Fruit fly (Drosophila melanogaster) whole organism, prepupa: ENCODE data around the gene DnaJ-1.

ENCODE experiments used
- CG10631 ChIP-seq: fragments of 200-800 bp; sonication (Bioruptor generic); optimal IDR thresholded peaks from 2 replicates; lab custom pipeline; 2016; ENCODE audit warnings: missing biosample characterization, missing genetic modification characterization
- CG3032 ChIP-seq: fragments of 200-800 bp; optimal IDR thresholded peaks from 2 replicates; lab custom pipeline; 2019; ENCODE audit warnings: missing biosample characterization, mild to moderate bottlenecking, missing genetic modification characterization, moderate library complexity
- CG3919 ChIP-seq: fragments of 200-800 bp; sonication (Bioruptor generic); optimal IDR thresholded peaks from 3 replicates; lab custom pipeline; 2016; ENCODE audit warnings: missing biosample characterization, missing genetic modification characterization
- CG4318 ChIP-seq: fragments of 200-800 bp; sonication (Bioruptor generic); optimal IDR thresholded peaks from 3 replicates; lab custom pipeline; 2017; ENCODE audit warnings: missing biosample characterization, mild to moderate bottlenecking, missing genetic modification characterization
- CG6792 ChIP-seq: fragments of 200-800 bp; sonication (Bioruptor generic); optimal IDR thresholded peaks from 3 replicates; lab custom pipeline; 2016; ENCODE audit warnings: missing biosample characterization, missing genetic modification characterization
- CG6854 ChIP-seq: fragments of 200-800 bp; sonication (Bioruptor generic); optimal IDR thresholded peaks from 2 replicates; lab custom pipeline; 2017; ENCODE audit warnings: missing biosample characterization, mild to moderate bottlenecking, missing genetic modification characterization
- CG7368 ChIP-seq: fragments of 200-800 bp; sonication (Bioruptor generic); optimal IDR thresholded peaks from 3 replicates; lab custom pipeline; 2016; ENCODE audit warnings: missing biosample characterization, missing genetic modification characterization
- Eip78C ChIP-seq: fragments of 200-800 bp; sonication (Bioruptor generic); peaks from one replicate; lab custom pipeline; 2016; ENCODE audit warnings: missing biosample characterization, missing genetic modification characterization
- Ets21C ChIP-seq: fragments of 200-800 bp; sonication (Bioruptor generic); optimal IDR thresholded peaks from 3 replicates; lab custom pipeline; 2016; ENCODE audit warnings: missing biosample characterization, missing genetic modification characterization
- Lpt ChIP-seq: fragments of 200-800 bp; sonication (Bioruptor generic); optimal IDR thresholded peaks from 3 replicates; lab custom pipeline; 2016; ENCODE audit warnings: missing biosample characterization, missing genetic modification characterization
- fkh ChIP-seq: fragments of 200-800 bp; sonication (Bioruptor generic); optimal IDR thresholded peaks from 3 replicates; lab custom pipeline; 2017; ENCODE audit warnings: missing biosample characterization, mild to moderate bottlenecking, missing genetic modification characterization, moderate library complexity
- pdm3 ChIP-seq: fragments of 200-800 bp; sonication (Bioruptor generic); optimal IDR thresholded peaks from 3 replicates; lab custom pipeline; 2016; ENCODE audit warnings: missing biosample characterization, missing genetic modification characterization

DNA sequence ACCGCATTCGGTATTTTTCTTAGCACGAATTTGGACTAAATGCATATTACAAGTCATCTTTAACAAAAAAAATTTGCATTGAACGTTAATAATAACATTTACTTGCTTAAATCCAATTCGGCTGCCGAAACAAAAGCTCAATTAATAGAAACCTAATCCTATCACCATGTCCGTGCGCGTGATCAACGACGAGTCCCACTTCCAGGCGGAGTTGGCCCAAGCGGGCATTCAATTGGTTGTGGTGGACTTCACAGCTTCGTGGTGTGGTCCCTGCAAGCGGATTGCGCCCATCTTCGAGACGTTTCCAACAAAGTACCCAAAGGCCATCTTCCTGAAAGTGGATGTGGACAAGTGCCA, 13.8 kb upstream of the DnaJ-1 start, which contains the start of gene Txl:
- TF ChIP-seq CG6854 (no peak), Lpt (GFP tag; lab: Kevin White, UChicago) (no peak), CG4318 (GFP tag; lab: Kevin White, UChicago) (no peak), Eip78C (no peak), Ets21C (GFP tag; lab: Kevin White, UChicago) (no peak), CG6792 (no peak), pdm3 (no peak), CG7368 (GFP tag; lab: Kevin White, UChicago) (no peak), fkh (GFP tag; lab: Kevin White, UChicago) (no peak), CG3919 (GFP tag; lab: Kevin White, UChicago) (no peak), CG3032 (tag; lab: Kevin White, UChicago) (no peak), CG10631 (GFP tag; lab: Kevin White, UChicago) (no peak)
